Worm (Caenorhabditis elegans) whole organism, late embryonic: ENCODE measurements around the gene grl-30.
"Not testable (repeated sequence)": the region's sequence is repeated elsewhere in the genome, so short reads cannot be mapped to it uniquely, and the experiment has no call there.

Experiments used
- F13H6.1 ChIP-seq: sonication (generic microtip); optimal IDR thresholded peaks from 2 replicates; lab custom pipeline; 2016; ENCODE audit warnings: missing genetic modification characterization, missing compliant biosample characterization
- ceh-31 ChIP-seq: sonication (generic microtip); optimal IDR thresholded peaks from 2 replicates; lab custom pipeline; 2016; ENCODE audit warnings: missing genetic modification characterization, missing compliant biosample characterization
- ceh-34 ChIP-seq: sonication (generic microtip); optimal IDR thresholded peaks from 2 replicates; lab custom pipeline; 2016; ENCODE audit warnings: mild to moderate bottlenecking, missing genetic modification characterization, missing compliant biosample characterization
- che-1 ChIP-seq: sonication (generic microtip); optimal IDR thresholded peaks from 2 replicates; lab custom pipeline; 2016; ENCODE audit warnings: mild to moderate bottlenecking, missing genetic modification characterization, missing compliant biosample characterization
- dve-1 ChIP-seq: sonication (generic microtip); optimal IDR thresholded peaks from 2 replicates; lab custom pipeline; 2017; ENCODE audit warnings: antibody characterized with exemption, mild to moderate bottlenecking, missing genetic modification characterization, missing compliant biosample characterization
- eyg-1 ChIP-seq: sonication (generic microtip); optimal IDR thresholded peaks from 2 replicates; lab custom pipeline; 2016; ENCODE audit warnings: missing genotype, missing genetic modification characterization, missing compliant biosample characterization
- fkh-10 ChIP-seq: fragments of 150-350 bp; optimal IDR thresholded peaks from 2 replicates; lab custom pipeline; 2014; ENCODE audit warnings: missing biosample characterization, missing genetic modification reagents, missing genetic modification characterization
- gmeb-2 ChIP-seq: sonication (generic microtip); optimal IDR thresholded peaks from 2 replicates; lab custom pipeline; 2016; ENCODE audit warnings: missing genetic modification characterization, inconsistent platforms, missing compliant biosample characterization
- hlh-15 ChIP-seq: sonication (generic microtip); optimal IDR thresholded peaks from 2 replicates; lab custom pipeline; 2016; ENCODE audit warnings: missing genetic modification characterization, missing compliant biosample characterization
- nfya-1 ChIP-seq: sonication (generic microtip); optimal IDR thresholded peaks from 2 replicates; lab custom pipeline; 2017; ENCODE audit warnings: missing genetic modification characterization, mild to moderate bottlenecking, missing compliant biosample characterization, antibody characterized with exemption, moderate library complexity
- pqm-1 ChIP-seq: sonication (generic microtip); optimal IDR thresholded peaks from 2 replicates; lab custom pipeline; 2016; ENCODE audit warnings: missing genetic modification characterization, missing compliant biosample characterization
- unc-86 ChIP-seq: sonication (generic microtip); optimal IDR thresholded peaks from 2 replicates; lab custom pipeline; 2016; ENCODE audit warnings: missing genetic modification characterization, missing compliant biosample characterization
- zip-5 ChIP-seq: sonication (generic microtip); optimal IDR thresholded peaks from 2 replicates; lab custom pipeline; 2016; ENCODE audit warnings: missing genetic modification characterization, missing compliant biosample characterization

DNA sequence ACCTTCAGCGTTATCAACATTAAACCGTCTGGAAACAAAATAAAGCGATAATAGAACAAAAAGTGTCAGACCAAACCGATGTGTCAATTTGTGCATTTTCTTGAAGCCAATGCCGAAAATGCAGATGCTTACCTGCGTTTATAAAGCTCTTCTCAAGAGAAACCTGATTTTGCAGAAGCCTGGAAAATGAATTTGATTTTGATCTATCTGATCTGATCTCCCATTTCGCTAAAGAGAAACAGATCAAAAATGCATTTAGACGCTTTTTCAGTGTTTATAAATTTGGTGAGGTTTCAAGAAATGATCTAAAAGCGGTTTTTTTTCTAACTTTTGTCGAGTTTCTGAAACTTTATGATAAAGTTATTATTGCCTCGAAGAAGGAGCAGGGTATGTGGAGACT is 6.7 kb downstream of the grl-30 start, which contains the start of gene T24A6.16:
- not testable (repeated sequence) for TF ChIP-seq fkh-10 (GFP tag; lab: Kevin White, UChicago); hlh-15 (tag; lab: Kevin White, UChicago); zip-5; gmeb-2; ceh-31; eyg-1 (tag; lab: Kevin White, UChicago); ceh-34 (tag; lab: Kevin White, UChicago); dve-1 (tag; lab: Kevin White, UChicago); che-1 (tag; lab: Kevin White, UChicago); nfya-1; pqm-1; unc-86 (tag; lab: Kevin White, UChicago); F13H6.1 (tag; lab: Kevin White, UChicago)
